Worm (Caenorhabditis elegans) whole organism, young adult: ENCODE data around the gene C05D9.4.
A peak's percentile ranks its signal among the peaks of the same experiment; 100 is the strongest.

Source experiments
- C17E4.6 ChIP-seq: fragments of 200-800 bp; sonication (Bioruptor generic); IDR thresholded peaks from 2 replicates; pipeline ENCODE4 v1.3.6; 2022; ENCODE audit warnings: missing genetic modification reagents, missing genetic modification characterization, missing compliant biosample characterization
- F22D6.2 ChIP-seq: sonication (generic microtip); optimal IDR thresholded peaks from 2 replicates; lab custom pipeline; 2016; ENCODE audit warnings: mild to moderate bottlenecking, missing genetic modification characterization, missing compliant biosample characterization
- F37B4.10 ChIP-seq: fragments of 200-800 bp; sonication (Bioruptor generic); IDR thresholded peaks from 2 replicates; pipeline ENCODE4 v1.3.6; 2022; ENCODE audit warnings: missing genetic modification characterization, missing compliant biosample characterization
- F49E8.2 ChIP-seq: sonication (generic microtip); optimal IDR thresholded peaks from 3 replicates; lab custom pipeline; 2017; ENCODE audit warnings: missing genetic modification characterization, mild to moderate bottlenecking, missing compliant biosample characterization, antibody characterized with exemption, moderate library complexity; ENCODE audit not compliant: insufficient read depth
- K11D2.4 ChIP-seq: fragments of 200-800 bp; sonication (Bioruptor generic); IDR thresholded peaks from 2 replicates; pipeline ENCODE4 v1.3.6; 2022; ENCODE audit warnings: missing genetic modification reagents, missing genetic modification characterization, missing compliant biosample characterization
- T26A5.8 ChIP-seq: sonication (generic microtip); optimal IDR thresholded peaks from 2 replicates; lab custom pipeline; 2016; ENCODE audit warnings: missing genetic modification characterization, missing compliant biosample characterization
- Y79H2A.3 ChIP-seq: fragments of 200-800 bp; sonication (Bioruptor generic); conservative IDR thresholded peaks from 2 replicates; pipeline ENCODE4 v1.3.6; 2022; ENCODE audit warnings: missing genetic modification reagents, missing genetic modification characterization, missing compliant biosample characterization
- ama-1 ChIP-seq, 3 experiments: fragments of 150-350 bp in 1 of 3; sonication (generic microtip) in 2 of 3; optimal IDR thresholded peaks; 2 replicates each; lab custom pipeline; 2014 to 2018; ENCODE audit warnings: missing biosample characterization in 2 of 3, missing genetic modification characterization in 2 of 3, missing genetic modification reagents in 2 of 3
- aptf-3 ChIP-seq: fragments of 200-800 bp; sonication (Bioruptor generic); IDR thresholded peaks from 2 replicates; pipeline ENCODE4 v1.3.6; 2022; ENCODE audit warnings: missing genetic modification characterization, missing compliant biosample characterization
- bed-2 ChIP-seq: fragments of 200-800 bp; sonication (Bioruptor generic); IDR thresholded peaks from 2 replicates; pipeline ENCODE4 v1.3.6; 2022; ENCODE audit warnings: missing genetic modification reagents, missing genetic modification characterization, missing compliant biosample characterization
- ceh-79 ChIP-seq: sonication (generic microtip); optimal IDR thresholded peaks from 2 replicates; lab custom pipeline; 2017; ENCODE audit warnings: mild to moderate bottlenecking, missing genetic modification characterization, missing compliant biosample characterization
- dox-1 ChIP-seq: fragments of 200-800 bp; sonication (Bioruptor generic); IDR thresholded peaks from 2 replicates; pipeline ENCODE4 v1.3.6; 2022; ENCODE audit warnings: missing genetic modification reagents, missing genetic modification characterization, missing compliant biosample characterization
- hlh-12 ChIP-seq: sonication (generic microtip); optimal IDR thresholded peaks from 2 replicates; lab custom pipeline; 2016; ENCODE audit warnings: missing genetic modification characterization, missing compliant biosample characterization
- hsf-1 ChIP-seq: fragments of 200-800 bp; sonication (Bioruptor generic); IDR thresholded peaks from 2 replicates; pipeline ENCODE4 v1.3.6; 2022; ENCODE audit warnings: missing genetic modification reagents, missing genetic modification characterization, missing compliant biosample characterization
- let-526 ChIP-seq: fragments of 200-800 bp; sonication (Bioruptor generic); IDR thresholded peaks from 2 replicates; pipeline ENCODE4 v1.3.6; 2022; ENCODE audit warnings: missing genetic modification reagents, missing genetic modification characterization, missing compliant biosample characterization
- let-607 ChIP-seq, 2 experiments: fragments of 200-800 bp in 1 of 2; sonication (Bioruptor generic) in 1 of 2; sonication (generic microtip) in 1 of 2; optimal IDR thresholded peaks; 2 replicates each; lab custom pipeline; 2016 to 2018; ENCODE audit warnings: mild to moderate bottlenecking in 2 of 2, missing compliant biosample characterization in 2 of 2, missing genetic modification characterization in 2 of 2, moderate library complexity in 2 of 2, missing genotype in 1 of 2
- lin-40 ChIP-seq: sonication (generic microtip); optimal IDR thresholded peaks from 2 replicates; lab custom pipeline; 2016; ENCODE audit warnings: missing genetic modification characterization, mild to moderate bottlenecking, missing compliant biosample characterization, missing genotype, missing genetic modification reagents
- lin-54 ChIP-seq: fragments of 200-800 bp; sonication (Bioruptor generic); optimal IDR thresholded peaks from 2 replicates; lab custom pipeline; 2018; ENCODE audit warnings: mild to moderate bottlenecking, missing genetic modification characterization, missing compliant biosample characterization
- madf-3 ChIP-seq: fragments of 200-800 bp; sonication (Bioruptor generic); IDR thresholded peaks from 2 replicates; pipeline ENCODE4 v1.3.6; 2022; ENCODE audit warnings: missing genetic modification reagents, missing genetic modification characterization, missing compliant biosample characterization
- madf-8 ChIP-seq: fragments of 200-800 bp; sonication (Bioruptor generic); conservative IDR thresholded peaks from 2 replicates; pipeline ENCODE4 v1.3.6; 2022; ENCODE audit warnings: missing genetic modification reagents, missing genetic modification characterization, missing compliant biosample characterization
- nfyb-1 ChIP-seq: fragments of 200-800 bp; sonication (Bioruptor generic); IDR thresholded peaks from 2 replicates; pipeline ENCODE4 v1.3.6; 2022; ENCODE audit warnings: missing genetic modification reagents, missing genetic modification characterization, missing compliant biosample characterization
- nhr-120 ChIP-seq: fragments of 200-800 bp; sonication (Bioruptor generic); IDR thresholded peaks from 2 replicates; pipeline ENCODE4 v1.3.6; 2022; ENCODE audit warnings: missing genetic modification characterization, missing compliant biosample characterization
- nhr-179 ChIP-seq: sonication (generic microtip); optimal IDR thresholded peaks from 2 replicates; lab custom pipeline; 2016; ENCODE audit warnings: mild to moderate bottlenecking, missing genetic modification characterization, missing compliant biosample characterization
- nhr-80 ChIP-seq: sonication (generic microtip); optimal IDR thresholded peaks from 2 replicates; lab custom pipeline; 2016; ENCODE audit warnings: missing genetic modification characterization, missing compliant biosample characterization
- pbrm-1 ChIP-seq: fragments of 200-800 bp; sonication (Bioruptor generic); IDR thresholded peaks from 2 replicates; pipeline ENCODE4 v1.3.6; 2022; ENCODE audit warnings: missing genetic modification reagents, missing genetic modification characterization, missing compliant biosample characterization
- pha-4 ChIP-seq: fragments of 150-350 bp; sonication (generic microtip); optimal IDR thresholded peaks from 2 replicates; lab custom pipeline; 2014; ENCODE audit warnings: missing biosample characterization, missing genetic modification reagents, missing genetic modification characterization
- rec-8 ChIP-seq, 2 experiments: sonication (generic microtip); optimal IDR thresholded peaks; 2 replicates each; lab custom pipeline; 2016; ENCODE audit warnings: mild to moderate bottlenecking in 2 of 2, missing genetic modification characterization in 2 of 2, missing genetic modification reagents in 2 of 2, missing genotype in 2 of 2, missing biosample characterization in 1 of 2, missing compliant biosample characterization in 1 of 2, moderate library complexity in 1 of 2
- repo-1 ChIP-seq: sonication (generic microtip); optimal IDR thresholded peaks from 2 replicates; lab custom pipeline; 2017; ENCODE audit warnings: mild to moderate bottlenecking, missing genetic modification characterization, missing compliant biosample characterization
- sdz-38 ChIP-seq: sonication (generic microtip); optimal IDR thresholded peaks from 2 replicates; lab custom pipeline; 2016; ENCODE audit warnings: missing genotype, missing genetic modification characterization, missing compliant biosample characterization
- zfh-2 ChIP-seq: fragments of 200-800 bp; sonication (Bioruptor generic); conservative IDR thresholded peaks from 2 replicates; pipeline ENCODE4 v1.3.6; 2022; ENCODE audit warnings: missing genetic modification reagents, missing genetic modification characterization, missing compliant biosample characterization
- ztf-18 ChIP-seq: sonication (generic microtip); optimal IDR thresholded peaks from 2 replicates; lab custom pipeline; 2016; ENCODE audit warnings: missing genotype, mild to moderate bottlenecking, missing genetic modification characterization, missing compliant biosample characterization

Gene C05D9.4

ce11 chrX:1128503-1129036 is 20.7 kb downstream of the C05D9.4 start, which contains the start of gene snx-1 (continued):
- TF ChIP-seq ama-1 (optimal IDR thresholded peaks at IDR 0.05; lab: Kevin White, UChicago) (no peak), ama-1 (GFP tag; optimal IDR thresholded peaks at IDR 0.05; lab: Kevin White, UChicago) (no peak), lin-54 (GFP tag; lab: Kevin White, UChicago) (no peak), nfyb-1 (GFP tag; lab: Robert Waterston, UW) (no peak), F49E8.2 (tag; lab: Kevin White, UChicago) (no peak), nhr-80 (tag; lab: Kevin White, UChicago) (peak; percentile 85), zfh-2 (GFP tag; lab: Robert Waterston, UW) (peak; percentile 68), K11D2.4 (no peak), F37B4.10 (GFP tag; lab: Robert Waterston, UW) (no peak), pbrm-1 (GFP tag; lab: Robert Waterston, UW) (peak; percentile 23; the same call in 1 of the 2 replicates), nhr-179 (tag; lab: Kevin White, UChicago) (no peak), Y79H2A.3 (GFP tag; lab: Robert Waterston, UW) (no peak), let-526 (no peak)

DNA sequence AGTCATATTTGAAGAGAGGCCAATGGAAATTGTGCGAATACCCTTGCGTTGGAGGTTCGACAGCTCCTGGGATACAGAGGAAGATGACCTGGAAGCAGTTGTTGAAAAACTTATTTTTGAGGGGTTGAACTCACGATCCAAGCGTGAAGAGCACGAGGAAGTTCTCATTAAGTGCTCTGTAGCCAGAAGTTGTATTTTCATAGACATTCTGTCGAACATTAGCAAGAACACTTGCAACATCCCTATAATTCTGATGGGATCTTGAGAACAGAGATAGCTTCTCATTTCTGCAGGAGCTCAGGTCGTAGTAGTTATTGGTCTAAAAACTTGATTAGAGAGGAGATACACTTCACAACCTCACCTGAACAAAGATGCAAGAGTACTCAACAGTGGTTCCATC is 33.8 kb downstream of the C05D9.4 start:
- TF ChIP-seq lin-40 (tag; lab: Kevin White, UChicago) (no peak), hsf-1 (GFP tag; lab: Robert Waterston, UW) (no peak), pbrm-1 (GFP tag; lab: Robert Waterston, UW) (no peak), F22D6.2 (tag; lab: Kevin White, UChicago) (no peak), T26A5.8 (tag; lab: Kevin White, UChicago) (no peak), aptf-3 (GFP tag; lab: Robert Waterston, UW) (no peak), nhr-120 (GFP tag; lab: Robert Waterston, UW) (no peak), ztf-18 (tag; lab: Kevin White, UChicago) (no peak), bed-2 (GFP tag; lab: Robert Waterston, UW) (no peak), ceh-79 (tag; lab: Kevin White, UChicago) (no peak), madf-8 (GFP tag; lab: Robert Waterston, UW) (no peak), pha-4 (no peak), hlh-12 (tag; lab: Kevin White, UChicago) (no peak), rec-8 (tag; optimal IDR thresholded peaks at IDR 0.05; lab: Kevin White, UChicago) (no peak)
- TF ChIP-seq, all 124 proteins: peak for 0

DNA sequence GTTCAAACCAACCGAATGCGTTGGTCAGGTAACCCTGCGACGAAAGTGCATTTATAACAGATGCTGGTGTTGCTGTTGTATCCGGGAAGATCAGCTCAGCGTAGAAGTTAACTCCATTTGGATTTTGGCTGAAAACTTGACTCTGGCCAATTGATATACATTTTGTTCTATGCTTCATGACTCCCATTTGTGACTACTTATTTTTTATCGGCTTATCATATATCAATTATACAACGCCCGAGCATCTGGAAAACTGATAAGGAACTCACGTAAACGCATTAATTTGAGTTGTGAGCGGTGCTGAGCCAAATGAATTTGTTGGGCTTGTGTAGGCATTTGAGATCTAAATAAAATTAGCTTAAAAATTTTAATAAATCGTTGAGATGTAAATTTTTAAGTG is 39.5 kb downstream of the C05D9.4 start:
- TF ChIP-seq dox-1 (0 out of 2 replicates have a peak, but pooled peaks have one; percentile 7), C17E4.6 (GFP tag; lab: Robert Waterston, UW) (no peak), madf-3 (GFP tag; lab: Robert Waterston, UW) (no peak), sdz-38 (tag; lab: Kevin White, UChicago) (no peak)

- TF ChIP-seq nhr-80 (tag; lab: Kevin White, UChicago) (peak; percentile 94), dox-1 (peak; percentile 38; the same call in 1 of the 2 replicates), let-607 (tag; optimal IDR thresholded peaks at IDR 0.05; lab: Kevin White, UChicago) (peak in 1 of 2 experiments; percentile 14), ztf-18 (tag; lab: Kevin White, UChicago) (no peak), repo-1 (no peak)
- TF ChIP-seq, all 124 proteins: peak for 3
Observed at ce11 chrX:1148438-1148837, 40.6 kb downstream of the C05D9.4 start, which contains the start of the genes R193.2 and R193.6. Gene R193.2 (minus strand): TSS chrX:1148585. Gene R193.6 (plus strand): TSS chrX:1148787.
